Fruit fly (Drosophila melanogaster) whole organism, embryonic: ENCODE results near the gene Dop1R2.

ENCODE experiments used
- Adf1 ChIP-seq: fragments of 200-800 bp; sonication (Bioruptor generic); IDR thresholded peaks from 2 replicates; pipeline ENCODE4 v1.3.6; 2022; ENCODE audit warnings: missing biosample characterization, missing genetic modification characterization
- Atf-2 ChIP-seq: fragments of 200-800 bp; sonication (Bioruptor generic); optimal IDR thresholded peaks from 2 replicates; lab custom pipeline; 2016; ENCODE audit warnings: missing biosample characterization, missing genetic modification characterization
- Atf6 ChIP-seq: fragments of 200-800 bp; sonication (Bioruptor generic); IDR thresholded peaks from 2 replicates; pipeline ENCODE4 v1.3.6; 2022; ENCODE audit warnings: missing biosample characterization, missing genetic modification characterization
- Bdp1 ChIP-seq: fragments of 200-800 bp; sonication (Bioruptor generic); optimal IDR thresholded peaks from 3 replicates; lab custom pipeline; 2016; ENCODE audit warnings: missing biosample characterization, missing genetic modification characterization
- Blimp-1 ChIP-seq: fragments of 200-800 bp; sonication (Bioruptor generic); optimal IDR thresholded peaks from 3 replicates; lab custom pipeline; 2018; ENCODE audit warnings: missing biosample characterization, missing genetic modification characterization, mild to moderate bottlenecking, moderate library complexity, missing genetic modification reagents
- BtbVII ChIP-seq: fragments of 200-800 bp; sonication (Bioruptor generic); optimal IDR thresholded peaks from 3 replicates; lab custom pipeline; 2017; ENCODE audit warnings: missing biosample characterization, mild to moderate bottlenecking, missing genetic modification characterization
- CG1233 ChIP-seq: fragments of 200-800 bp; sonication (Bioruptor generic); optimal IDR thresholded peaks from 4 replicates; lab custom pipeline; 2018; ENCODE audit warnings: missing biosample characterization, mild to moderate bottlenecking, missing genetic modification characterization
- CG14710 ChIP-seq: fragments of 200-800 bp; sonication (Bioruptor generic); optimal IDR thresholded peaks from 3 replicates; lab custom pipeline; 2019; ENCODE audit warnings: missing biosample characterization, mild to moderate bottlenecking, missing genetic modification characterization, moderate library complexity
- CG1647 ChIP-seq: fragments of 200-800 bp; sonication (Bioruptor generic); optimal IDR thresholded peaks from 3 replicates; lab custom pipeline; 2016; ENCODE audit warnings: missing biosample characterization, missing genetic modification characterization
- CG16815 ChIP-seq: fragments of 200-800 bp; sonication (Bioruptor generic); optimal IDR thresholded peaks from 3 replicates; lab custom pipeline; 2017; ENCODE audit warnings: missing biosample characterization, mild to moderate bottlenecking, missing genetic modification characterization
- CG16863 ChIP-seq: fragments of 200-800 bp; sonication (Bioruptor generic); optimal IDR thresholded peaks from 3 replicates; lab custom pipeline; 2016; ENCODE audit warnings: missing biosample characterization, missing genetic modification characterization
- CG17385 ChIP-seq: fragments of 200-800 bp; sonication (Bioruptor generic); optimal IDR thresholded peaks from 3 replicates; lab custom pipeline; 2018; ENCODE audit warnings: missing biosample characterization, mild to moderate bottlenecking, missing genetic modification characterization
- CG18262 ChIP-seq: fragments of 200-800 bp; optimal IDR thresholded peaks from 3 replicates; lab custom pipeline; 2019; ENCODE audit warnings: missing biosample characterization, mild to moderate bottlenecking, missing genetic modification characterization, moderate library complexity
- CG2678 ChIP-seq: fragments of 200-800 bp; sonication (Bioruptor generic); optimal IDR thresholded peaks from 3 replicates; lab custom pipeline; 2019; ENCODE audit warnings: missing biosample characterization, mild to moderate bottlenecking, missing genetic modification characterization, moderate library complexity
- CG34376 ChIP-seq: fragments of 200-800 bp; sonication (Bioruptor generic); optimal IDR thresholded peaks from 2 replicates; lab custom pipeline; 2018; ENCODE audit warnings: missing biosample characterization, mild to moderate bottlenecking, missing genetic modification characterization
- CG7745 ChIP-seq: fragments of 200-800 bp; sonication (Bioruptor generic); optimal IDR thresholded peaks from 2 replicates; lab custom pipeline; 2018; ENCODE audit warnings: missing biosample characterization, mild to moderate bottlenecking, missing genetic modification characterization, moderate library complexity
- CG9215 ChIP-seq: fragments of 200-800 bp; sonication (Bioruptor generic); IDR thresholded peaks from 2 replicates; pipeline ENCODE4 v1.3.6; 2022; ENCODE audit warnings: missing biosample characterization, missing genetic modification characterization
- Camta ChIP-seq: fragments of 200-800 bp; sonication (Bioruptor generic); optimal IDR thresholded peaks from 2 replicates; lab custom pipeline; 2016; ENCODE audit warnings: missing biosample characterization, missing genetic modification characterization
- CkIIα-i1 ChIP-seq: fragments of 200-800 bp; sonication (Bioruptor generic); IDR thresholded peaks from 2 replicates; pipeline ENCODE4 v1.3.6; 2022; ENCODE audit warnings: missing biosample characterization, missing genetic modification characterization
- ERR ChIP-seq: fragments of 200-800 bp; sonication (Bioruptor generic); optimal IDR thresholded peaks from 2 replicates; lab custom pipeline; 2016; ENCODE audit warnings: missing biosample characterization, missing genetic modification characterization
- Ets65A ChIP-seq: fragments of 200-800 bp; sonication (Bioruptor generic); peaks from one replicate; lab custom pipeline; 2016; ENCODE audit warnings: missing biosample characterization, missing genetic modification characterization
- MESR4 ChIP-seq: fragments of 200-800 bp; sonication (Bioruptor generic); optimal IDR thresholded peaks from 2 replicates; lab custom pipeline; 2018; ENCODE audit warnings: missing biosample characterization, mild to moderate bottlenecking, missing genetic modification characterization, moderate library complexity
- Max ChIP-seq: fragments of 200-800 bp; sonication (Bioruptor generic); optimal IDR thresholded peaks from 2 replicates; lab custom pipeline; 2016; ENCODE audit warnings: missing biosample characterization, mild to moderate bottlenecking, missing genetic modification characterization
- Neu2 ChIP-seq: fragments of 200-800 bp; sonication (Bioruptor generic); optimal IDR thresholded peaks from 3 replicates; lab custom pipeline; 2016; ENCODE audit warnings: missing biosample characterization, missing genetic modification characterization, borderline replicate concordance
- Opbp ChIP-seq: fragments of 200-800 bp; sonication (Bioruptor generic); IDR thresholded peaks from 3 replicates; pipeline ENCODE4 v1.3.6; 2022; ENCODE audit warnings: missing biosample characterization, missing genetic modification characterization; ENCODE audit not compliant: partially characterized antibody
- Optix ChIP-seq: fragments of 200-800 bp; sonication (Bioruptor generic); IDR thresholded peaks from 3 replicates; pipeline ENCODE4 v1.3.6; 2022; ENCODE audit warnings: missing biosample characterization, missing genetic modification characterization
- Xrp1 ChIP-seq: fragments of 200-800 bp; sonication (Bioruptor generic); IDR thresholded peaks from 2 replicates; pipeline ENCODE4 v1.3.6; 2022; ENCODE audit warnings: missing biosample characterization, missing genetic modification characterization
- YL-1 ChIP-seq: fragments of 200-800 bp; sonication (Bioruptor generic); optimal IDR thresholded peaks from 3 replicates; lab custom pipeline; 2017; ENCODE audit warnings: missing biosample characterization, mild to moderate bottlenecking, missing genetic modification characterization
- ab ChIP-seq: fragments of 200-800 bp; sonication (Bioruptor generic); optimal IDR thresholded peaks from 2 replicates; lab custom pipeline; 2016; ENCODE audit warnings: missing biosample characterization, missing genetic modification characterization
- bbx ChIP-seq: fragments of 200-800 bp; sonication (Bioruptor generic); IDR thresholded peaks from 2 replicates; pipeline ENCODE4 v1.3.6; 2022; ENCODE audit warnings: missing biosample characterization, missing genetic modification characterization; ENCODE audit not compliant: partially characterized antibody
- bsh ChIP-seq, 2 experiments: fragments of 200-800 bp; sonication (Bioruptor generic); optimal IDR thresholded peaks; 2 replicates each; lab custom pipeline; 2017 to 2018; ENCODE audit warnings: mild to moderate bottlenecking in 2 of 2, missing biosample characterization in 2 of 2, missing genetic modification characterization in 2 of 2, moderate library complexity in 1 of 2
- cato ChIP-seq: fragments of 200-800 bp; sonication (Bioruptor generic); optimal IDR thresholded peaks from 2 replicates; lab custom pipeline; 2016; ENCODE audit warnings: missing biosample characterization, missing genetic modification characterization, borderline replicate concordance
- cg ChIP-seq: fragments of 200-800 bp; sonication (Bioruptor generic); optimal IDR thresholded peaks from 3 replicates; lab custom pipeline; 2019; ENCODE audit warnings: missing biosample characterization, mild to moderate bottlenecking, missing genetic modification characterization, moderate library complexity
- chm ChIP-seq: fragments of 200-800 bp; sonication (Bioruptor generic); IDR thresholded peaks from 2 replicates; pipeline ENCODE4 v1.3.6; 2022; ENCODE audit warnings: missing biosample characterization, missing genetic modification characterization
- chn ChIP-seq: fragments of 200-800 bp; sonication (Bioruptor generic); optimal IDR thresholded peaks from 2 replicates; lab custom pipeline; 2016; ENCODE audit warnings: missing biosample characterization, missing genetic modification characterization
- dysf ChIP-seq: fragments of 200-800 bp; sonication (Bioruptor generic); IDR thresholded peaks from 3 replicates; pipeline ENCODE4 v1.3.6; 2022; ENCODE audit warnings: missing biosample characterization, missing genetic modification characterization
- emc ChIP-seq: fragments of 200-800 bp; sonication (Bioruptor generic); optimal IDR thresholded peaks from 2 replicates; lab custom pipeline; 2016; ENCODE audit warnings: missing biosample characterization, missing genetic modification characterization
- grau ChIP-seq: fragments of 200-800 bp; optimal IDR thresholded peaks from 3 replicates; lab custom pipeline; 2019; ENCODE audit warnings: missing biosample characterization, mild to moderate bottlenecking, missing genetic modification characterization, moderate library complexity
- grn ChIP-seq: fragments of 200-800 bp; sonication (Bioruptor generic); optimal IDR thresholded peaks from 3 replicates; lab custom pipeline; 2017; ENCODE audit warnings: missing biosample characterization, missing genetic modification characterization
- gt ChIP-seq: fragments of 200-800 bp; sonication (Bioruptor generic); IDR thresholded peaks from 2 replicates; pipeline ENCODE4 v1.3.6; 2022; ENCODE audit warnings: missing biosample characterization, missing genetic modification characterization
- hkb ChIP-seq, 2 experiments: fragments of 200-800 bp in 1 of 2; fragments of >200 bp in 1 of 2; sonication (Bioruptor generic) in 1 of 2; IDR thresholded peaks in 1 of 2; optimal IDR thresholded peaks in 1 of 2; 2 replicates each; pipeline versions ENCODE4 v1.3.6 to Lab custom; 2017 to 2022; ENCODE audit warnings: missing biosample characterization in 1 of 2, missing genetic modification characterization in 1 of 2
- maf-S ChIP-seq: fragments of 200-800 bp; sonication (Bioruptor generic); optimal IDR thresholded peaks from 2 replicates; lab custom pipeline; 2016; ENCODE audit warnings: missing biosample characterization, missing genetic modification characterization
- phol ChIP-seq: fragments of 200-800 bp; sonication (Bioruptor generic); optimal IDR thresholded peaks from 3 replicates; lab custom pipeline; 2018; ENCODE audit warnings: missing biosample characterization, mild to moderate bottlenecking, missing genetic modification characterization, moderate library complexity
- salm ChIP-seq: fragments of 200-800 bp; sonication (Bioruptor generic); optimal IDR thresholded peaks from 2 replicates; lab custom pipeline; 2018; ENCODE audit warnings: missing biosample characterization, mild to moderate bottlenecking, missing genetic modification characterization
- scrt ChIP-seq: fragments of 200-800 bp; sonication (Bioruptor generic); optimal IDR thresholded peaks from 2 replicates; lab custom pipeline; 2018; ENCODE audit warnings: missing biosample characterization, mild to moderate bottlenecking, missing genetic modification characterization, moderate library complexity
- sens ChIP-seq: fragments of 200-800 bp; sonication (Bioruptor generic); peaks from one replicate; lab custom pipeline; 2016; ENCODE audit warnings: missing biosample characterization, missing genetic modification characterization
- sna ChIP-seq: fragments of 200-800 bp; sonication (Bioruptor generic); IDR thresholded peaks from 2 replicates; pipeline ENCODE4 v1.3.6; 2022; ENCODE audit warnings: missing biosample characterization, missing genetic modification characterization; ENCODE audit not compliant: partially characterized antibody
- stwl ChIP-seq: fragments of 200-800 bp; sonication (Bioruptor generic); optimal IDR thresholded peaks from 3 replicates; lab custom pipeline; 2018; ENCODE audit warnings: missing biosample characterization, mild to moderate bottlenecking, missing genetic modification characterization, moderate library complexity
- wek ChIP-seq: fragments of 200-800 bp; sonication (Bioruptor generic); optimal IDR thresholded peaks from 3 replicates; lab custom pipeline; 2018; ENCODE audit warnings: missing biosample characterization, mild to moderate bottlenecking, missing genetic modification characterization, moderate library complexity

Gene Dop1R2

dm6 chr3R:29591481-29592138, 68.2 kb downstream of the Dop1R2 start, which contains the start of gene alph (continued):
- no peak for TF ChIP-seq CG1233
- TF ChIP-seq scrt: peak; percentile 11
- TF ChIP-seq bbx: peak; percentile 98
- TF ChIP-seq salm: no peak
- TF ChIP-seq Optix (GFP tag; lab: Robert Waterston, UW): 0 out of 3 replicates have a peak, but pooled peaks have one; percentile 28
- peak; percentile 30 for TF ChIP-seq chn (GFP tag; lab: Kevin White, UChicago)
- TF ChIP-seq sna (GFP tag; lab: Robert Waterston, UW): peak; percentile 93
- TF ChIP-seq cg (GFP tag; lab: Kevin White, UChicago): peak; percentile 96
- TF ChIP-seq CG34376 (GFP tag; lab: Kevin White, UChicago): no peak
- TF ChIP-seq BtbVII (GFP tag; lab: Kevin White, UChicago): no peak
- TF ChIP-seq stwl (tag; lab: Kevin White, UChicago): peak; percentile 59
- no peak for TF ChIP-seq gt (GFP tag; lab: Robert Waterston, UW)
- no peak for TF ChIP-seq cato
- peak; percentile 26 for TF ChIP-seq CG18262
- TF ChIP-seq Adf1 (GFP tag; lab: Robert Waterston, UW): peak; percentile 44
- no peak for TF ChIP-seq CG7745
- peak in 1 of 2 experiments; percentile 21 for TF ChIP-seq bsh (GFP tag; optimal IDR thresholded peaks at IDR 0.05; lab: Kevin White, UChicago)
- TF ChIP-seq MESR4 (GFP tag; lab: Kevin White, UChicago): peak; percentile 94
- peak; percentile 19 for TF ChIP-seq maf-S
- peak; percentile 0 for TF ChIP-seq ab (GFP tag; lab: Kevin White, UChicago)
- TF ChIP-seq sens: peak; percentile 94
- peak; percentile 26 for TF ChIP-seq Bdp1
- peak; percentile 93 for TF ChIP-seq CG16863 (GFP tag; lab: Kevin White, UChicago)
- peak; percentile 98 for TF ChIP-seq Opbp (GFP tag; lab: Robert Waterston, UW)
- TF ChIP-seq YL-1 (GFP tag; lab: Kevin White, UChicago): peak; percentile 77
- no peak for TF ChIP-seq Atf6 (GFP tag; lab: Robert Waterston, UW)
- TF ChIP-seq Ets65A (GFP tag; lab: Kevin White, UChicago): peak; percentile 91
- TF ChIP-seq phol: peak; percentile 42
- no peak for TF ChIP-seq hkb (optimal IDR thresholded peaks at IDR 0.05; lab: Kevin White, UChicago)
- TF ChIP-seq hkb (GFP tag; IDR thresholded peaks at IDR 0.05; lab: Robert Waterston, UW): peak; percentile 69
- TF ChIP-seq Xrp1 (GFP tag; lab: Robert Waterston, UW): peak; percentile 65; the same call in 1 of the 2 replicates
- no peak; the same call in 1 of the 2 replicates for TF ChIP-seq CG9215 (GFP tag; lab: Robert Waterston, UW)
- peak; percentile 9 for TF ChIP-seq Max
- peak; percentile 23 for TF ChIP-seq Atf-2 (GFP tag; lab: Kevin White, UChicago)
- peak; percentile 48 for TF ChIP-seq Camta
- no peak for TF ChIP-seq wek (GFP tag; lab: Kevin White, UChicago)
- peak; percentile 35 for TF ChIP-seq ERR (GFP tag; lab: Kevin White, UChicago)
- peak; percentile 37; the same call in 1 of the 3 replicates for TF ChIP-seq dysf (GFP tag; lab: Robert Waterston, UW)
- peak; percentile 34 for TF ChIP-seq Blimp-1 (GFP tag; lab: Kevin White, UChicago)
- no peak for TF ChIP-seq CkIIα-i1 (GFP tag; lab: Robert Waterston, UW)
- TF ChIP-seq CG17385 (GFP tag; lab: Kevin White, UChicago): peak; percentile 93
- TF ChIP-seq grau: peak; percentile 5
- no peak for TF ChIP-seq chm (GFP tag; lab: Robert Waterston, UW)
- peak; percentile 9 for TF ChIP-seq grn (GFP tag; lab: Kevin White, UChicago)
- TF ChIP-seq Neu2 (GFP tag; lab: Kevin White, UChicago): no peak
- TF ChIP-seq CG2678: peak; percentile 33
- no peak for TF ChIP-seq CG16815 (GFP tag; lab: Kevin White, UChicago)
- TF ChIP-seq CG14710 (tag; lab: Kevin White, UChicago): peak; percentile 69
- no peak for TF ChIP-seq emc (GFP tag; lab: Kevin White, UChicago)
- TF ChIP-seq CG1647: no peak
